Fruit fly (Drosophila melanogaster) whole organism: ENCODE measurements around the gene CG43338.

Experiments
- CG8478 ChIP-seq: fragments of >200 bp; optimal IDR thresholded peaks from 2 replicates; lab custom pipeline; 2018; ENCODE audit warnings: inconsistent platforms
- Dll ChIP-seq: fragments of >200 bp; optimal IDR thresholded peaks from 2 replicates; lab custom pipeline; 2017
- EcR ChIP-seq, 2 experiments: fragments of >200 bp; optimal IDR thresholded peaks; 2 replicates each; lab custom pipeline; 2017; ENCODE audit warnings: missing biosample characterization in 2 of 2, missing genetic modification characterization in 2 of 2, missing genetic modification reagents in 2 of 2
- pan ChIP-seq: fragments of >200 bp; optimal IDR thresholded peaks from 2 replicates; lab custom pipeline; 2017
- psq ChIP-seq: fragments of >200 bp; optimal IDR thresholded peaks from 2 replicates; lab custom pipeline; 2017
- usp ChIP-seq: fragments of >200 bp; optimal IDR thresholded peaks from 2 replicates; lab custom pipeline; 2017; ENCODE audit warnings: missing biosample characterization, missing genetic modification characterization, mixed read lengths

CG43338 gene

DNA sequence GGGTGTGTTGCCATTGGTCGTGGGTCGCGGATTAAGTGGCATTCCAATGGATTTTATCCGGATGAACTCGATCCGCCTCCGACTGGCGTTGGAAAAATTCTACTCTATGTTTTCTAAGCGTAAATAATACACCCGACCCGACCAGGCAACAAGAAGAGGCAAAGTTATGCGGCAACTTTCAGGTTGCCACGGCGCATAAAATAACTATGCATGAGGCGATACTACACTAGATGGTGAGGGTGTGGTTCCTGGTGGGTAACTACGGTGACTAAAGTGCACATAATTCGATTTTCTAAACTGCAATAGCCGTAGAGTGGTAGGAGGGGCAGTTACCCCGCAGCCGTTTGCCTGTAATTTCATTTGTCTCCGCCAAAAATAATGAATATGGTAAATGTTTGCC lies at the start of gene CG43338:
CG43338 (minus strand) TSS at position 101 of the 400 bp plus-strand sequence.
- no peak for TF ChIP-seq psq (lab: Kevin White, UChicago)
- no peak for TF ChIP-seq usp (GFP tag; lab: Kevin White, UChicago)
- no peak for TF ChIP-seq pan
- TF ChIP-seq CG8478 (lab: Kevin White, UChicago), result no peak
- TF ChIP-seq EcR (GFP tag; optimal IDR thresholded peaks at IDR 0.05; lab: Kevin White, UChicago), result no peak
- no peak for TF ChIP-seq Dll (lab: Kevin White, UChicago)

DNA sequence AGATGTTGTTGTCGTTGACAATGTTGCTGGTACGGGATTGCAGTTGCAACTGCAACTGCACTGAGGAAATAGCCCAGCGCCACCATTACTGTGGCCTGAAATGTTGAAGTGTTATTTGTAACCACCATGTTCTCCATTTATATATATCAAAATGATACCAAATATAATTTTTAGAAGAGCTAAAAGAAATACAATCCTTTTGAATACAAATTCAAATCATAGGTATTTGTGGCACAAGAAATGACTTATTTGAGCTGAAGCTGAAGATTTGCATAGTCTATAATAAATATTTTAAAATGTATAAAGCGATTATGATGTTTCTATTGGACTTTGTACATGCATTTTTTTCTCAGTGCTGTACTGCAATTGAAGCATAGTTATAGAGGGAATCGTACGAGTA lies 48.5 kb upstream of the CG43338 start:
- TF ChIP-seq Dll (lab: Kevin White, UChicago) (no peak), usp (GFP tag; lab: Kevin White, UChicago) (no peak)

DNA sequence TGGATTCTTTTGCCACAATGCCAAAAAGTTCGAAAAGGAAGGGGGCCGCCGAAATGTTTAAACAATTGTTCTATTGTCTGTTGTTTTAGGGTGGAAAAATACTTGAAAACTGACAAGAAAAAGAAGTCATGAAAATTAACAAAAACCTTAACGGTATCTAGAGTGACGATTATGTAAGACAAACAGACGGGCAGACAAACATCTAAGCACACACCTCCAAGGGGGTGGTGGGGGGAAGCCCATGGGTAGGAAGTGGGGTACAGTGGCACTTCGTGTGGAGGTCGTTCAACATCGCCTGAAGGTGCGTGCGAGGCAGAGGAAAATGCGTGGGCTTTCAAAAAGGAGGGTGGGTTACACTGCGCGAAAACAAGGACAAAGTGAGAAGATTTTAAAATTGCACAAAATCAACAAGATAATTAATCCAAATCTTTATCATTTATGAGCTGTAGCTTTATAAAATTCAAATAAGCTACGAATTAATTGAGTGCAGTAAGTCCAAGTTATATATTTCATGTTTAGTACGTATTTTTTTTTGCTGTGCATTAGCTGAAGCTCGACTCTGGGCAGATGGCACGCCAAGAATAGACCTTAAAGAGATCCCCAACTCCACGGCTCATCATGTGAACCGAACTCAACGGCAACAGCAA lies 46.4 kb upstream of the CG43338 start:
- no peak for TF ChIP-seq Dll (lab: Kevin White, UChicago)
- TF ChIP-seq pan, result no peak
- no peak for TF ChIP-seq usp (GFP tag; lab: Kevin White, UChicago)
- no peak for TF ChIP-seq EcR (GFP tag; optimal IDR thresholded peaks at IDR 0.05; lab: Kevin White, UChicago)
- no peak for TF ChIP-seq CG8478 (lab: Kevin White, UChicago)
- no peak for TF ChIP-seq psq (lab: Kevin White, UChicago)

DNA sequence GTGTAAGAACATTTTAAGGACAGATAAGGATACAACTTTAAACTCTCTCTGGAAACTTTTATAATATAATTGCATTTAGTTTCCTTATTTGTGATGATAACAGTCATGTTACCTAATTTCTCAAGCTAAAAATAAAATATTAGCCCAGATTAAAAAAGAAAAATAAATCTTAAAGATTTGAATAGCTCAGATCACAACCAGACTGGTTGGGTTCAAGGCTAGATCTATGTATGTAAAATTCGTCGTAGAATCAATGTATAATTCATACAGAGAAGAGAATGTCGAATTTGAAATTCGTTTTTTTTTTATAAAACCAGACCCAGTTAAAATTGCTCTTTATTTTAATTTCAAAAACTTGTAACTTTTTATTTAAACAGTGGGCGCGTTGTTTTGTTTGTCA lies 43.0 kb upstream of the CG43338 start:
- TF ChIP-seq EcR (GFP tag; optimal IDR thresholded peaks at IDR 0.05; lab: Kevin White, UChicago) (no peak), CG8478 (lab: Kevin White, UChicago) (no peak), pan (no peak), psq (lab: Kevin White, UChicago) (no peak)

DNA sequence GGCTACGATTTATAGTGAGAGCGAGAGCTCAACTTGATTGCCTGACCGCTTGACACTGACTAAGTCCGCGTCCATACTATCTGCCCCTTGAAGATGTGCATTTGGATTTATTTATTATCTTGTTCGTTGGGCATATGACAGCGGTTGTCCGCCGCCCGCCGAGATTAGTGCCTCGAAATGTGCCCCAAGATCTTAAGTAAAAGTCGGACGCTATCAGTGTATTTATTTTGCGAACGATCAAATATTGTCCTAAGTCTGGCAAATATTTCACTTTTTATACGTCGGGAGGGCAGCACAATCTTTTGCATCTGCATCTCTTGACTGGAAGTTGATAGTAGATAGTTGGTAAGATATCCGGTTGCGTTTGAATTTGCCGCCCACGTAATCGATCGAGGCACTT lies 42.6 kb upstream of the CG43338 start, which contains the start of gene Irk3:
Irk3 (minus strand) TSS at position 63 of the 400 bp plus-strand sequence.
- no peak for TF ChIP-seq psq (lab: Kevin White, UChicago)
- no peak for TF ChIP-seq pan
- TF ChIP-seq Dll (lab: Kevin White, UChicago), result no peak
- TF ChIP-seq usp (GFP tag; lab: Kevin White, UChicago), result no peak
- no peak for TF ChIP-seq EcR (GFP tag; optimal IDR thresholded peaks at IDR 0.05; lab: Kevin White, UChicago)
- no peak for TF ChIP-seq CG8478 (lab: Kevin White, UChicago)

DNA sequence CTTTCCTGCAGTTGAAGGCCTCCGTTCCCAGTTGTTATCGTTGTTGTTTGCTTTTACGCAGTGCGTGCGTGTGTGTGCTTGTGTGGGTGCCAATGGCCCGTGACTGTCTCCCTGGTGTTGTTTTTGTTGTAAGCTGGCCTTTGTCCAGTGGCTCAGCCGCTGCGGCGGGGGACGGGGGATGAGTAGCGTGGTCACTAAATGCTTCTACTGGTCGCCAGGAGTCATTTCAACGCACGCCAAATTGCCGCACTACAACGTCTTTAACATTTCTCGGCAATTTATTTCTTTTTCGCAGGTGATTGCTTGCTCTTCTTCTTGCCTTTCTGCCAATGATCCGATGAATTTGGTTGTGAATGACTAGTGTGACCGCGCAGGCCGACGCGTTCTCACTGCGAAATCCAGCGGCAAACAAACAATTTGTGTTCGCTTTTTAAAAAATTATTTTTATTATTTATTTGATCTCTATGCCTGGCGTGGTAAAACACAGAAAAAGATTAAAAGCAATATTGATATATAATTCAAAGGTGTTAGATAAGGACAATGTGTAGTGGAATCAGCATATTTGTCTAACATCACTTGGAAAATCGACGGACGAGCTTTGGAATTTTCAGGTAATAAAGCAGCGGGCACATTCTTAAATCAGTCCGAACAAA lies 37.3 kb upstream of the CG43338 start, which contains the start of the genes Faf2 and Grip71:
Faf2 (minus strand) TSS at position 450 of the 653 bp plus-strand sequence.
Grip71 (plus strand) TSS at position 608 of the 653 bp plus-strand sequence.
- TF ChIP-seq usp (GFP tag; lab: Kevin White, UChicago) (no peak), Dll (lab: Kevin White, UChicago) (no peak), EcR (GFP tag; optimal IDR thresholded peaks at IDR 0.05; lab: Kevin White, UChicago) (no peak), CG8478 (lab: Kevin White, UChicago) (no peak), pan (no peak), psq (lab: Kevin White, UChicago) (no peak)

DNA sequence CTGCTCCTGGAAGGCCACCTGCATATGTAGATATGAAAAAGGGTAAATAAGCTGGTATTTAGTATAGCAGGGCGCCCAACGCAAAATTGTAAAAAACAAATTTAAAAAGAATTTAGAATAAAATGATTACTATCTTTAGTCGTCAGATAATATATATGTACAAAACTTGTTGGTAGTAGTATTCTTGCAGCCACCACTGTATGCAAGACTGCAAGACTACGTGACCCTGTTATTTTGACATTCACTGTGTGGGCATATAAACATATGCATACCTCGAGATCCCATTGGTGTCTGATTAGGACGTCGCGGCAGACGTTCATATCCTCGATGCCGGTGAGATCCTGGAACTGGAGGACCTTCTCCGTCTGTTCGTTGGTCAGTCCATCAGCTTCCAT lies 36.8 kb upstream of the CG43338 start:
- TF ChIP-seq Dll (lab: Kevin White, UChicago) (no peak), CG8478 (lab: Kevin White, UChicago) (no peak), EcR (GFP tag; optimal IDR thresholded peaks at IDR 0.05; lab: Kevin White, UChicago) (no peak), usp (GFP tag; lab: Kevin White, UChicago) (no peak), psq (lab: Kevin White, UChicago) (no peak), pan (no peak)

DNA sequence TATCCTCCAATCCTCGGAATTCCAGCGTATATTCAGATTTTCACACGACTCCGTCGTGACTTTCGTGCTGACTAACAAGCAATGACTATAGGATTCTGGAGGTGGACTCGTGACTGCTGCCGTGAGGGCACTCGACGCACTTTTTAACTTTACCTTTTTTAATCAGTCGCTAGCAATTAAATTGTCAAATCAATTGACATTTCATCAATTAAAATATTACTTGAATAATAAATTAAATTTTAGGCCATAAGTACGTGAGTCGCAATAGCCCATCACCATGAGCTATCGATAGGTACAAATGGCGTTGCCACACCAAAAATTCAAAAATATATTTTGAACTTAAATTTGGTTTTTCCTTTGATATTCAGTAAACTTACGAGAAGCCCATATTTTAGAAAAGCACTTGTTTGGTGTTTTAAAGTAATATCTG lies 34.6 kb upstream of the CG43338 start, which contains the start of gene Jwa:
Jwa (minus strand) TSS at position 87 of the 430 bp plus-strand sequence.
- no peak for TF ChIP-seq psq (lab: Kevin White, UChicago)
- no peak for TF ChIP-seq CG8478 (lab: Kevin White, UChicago)
- no peak for TF ChIP-seq Dll (lab: Kevin White, UChicago)
- TF ChIP-seq pan, result no peak

DNA sequence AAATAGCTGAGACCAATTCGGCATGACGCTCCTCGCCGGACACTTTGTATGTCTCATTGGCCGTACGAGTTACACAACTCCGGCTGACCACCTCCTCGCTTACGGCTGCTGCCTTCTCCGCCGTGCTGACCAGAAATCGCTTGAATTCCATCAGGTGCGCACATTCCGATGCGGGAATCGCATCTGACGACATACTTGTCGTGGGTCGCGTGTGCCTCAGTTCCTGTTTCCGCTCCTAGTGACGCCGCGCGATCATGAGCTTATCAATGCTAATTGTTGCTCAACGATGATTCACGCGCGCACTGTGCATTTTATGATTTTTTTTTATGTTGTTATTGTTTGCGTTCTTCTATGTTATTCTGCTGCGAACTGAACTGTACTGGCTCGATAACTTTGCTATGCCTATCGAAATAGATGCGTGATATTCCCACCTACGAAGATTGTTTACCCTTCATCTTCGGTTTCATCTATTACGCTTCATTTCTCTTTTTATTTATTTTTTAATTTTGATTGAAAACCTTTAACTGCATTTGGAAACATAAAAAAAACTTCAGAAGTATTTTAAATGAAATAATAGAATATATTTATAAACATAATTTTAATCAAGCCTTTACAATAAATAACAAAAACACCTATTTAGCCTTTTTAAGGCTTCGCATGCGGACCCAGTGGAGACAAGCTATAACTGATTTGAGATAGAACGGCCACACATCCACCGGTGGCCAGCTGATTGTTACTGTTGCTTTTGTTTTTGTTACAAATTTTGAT lies 31.9 kb upstream of the CG43338 start, which contains the start of the genes CG10376 and CG10343:
CG10376 (minus strand) TSS at position 385 of the 768 bp plus-strand sequence.
CG10343 (plus strand) TSS at position 753 of the 768 bp plus-strand sequence.
- TF ChIP-seq EcR (GFP tag; optimal IDR thresholded peaks at IDR 0.05; lab: Kevin White, UChicago) (no peak), pan (no peak), psq (lab: Kevin White, UChicago) (no peak), usp (GFP tag; lab: Kevin White, UChicago) (no peak), CG8478 (lab: Kevin White, UChicago) (no peak), Dll (lab: Kevin White, UChicago) (no peak)

DNA sequence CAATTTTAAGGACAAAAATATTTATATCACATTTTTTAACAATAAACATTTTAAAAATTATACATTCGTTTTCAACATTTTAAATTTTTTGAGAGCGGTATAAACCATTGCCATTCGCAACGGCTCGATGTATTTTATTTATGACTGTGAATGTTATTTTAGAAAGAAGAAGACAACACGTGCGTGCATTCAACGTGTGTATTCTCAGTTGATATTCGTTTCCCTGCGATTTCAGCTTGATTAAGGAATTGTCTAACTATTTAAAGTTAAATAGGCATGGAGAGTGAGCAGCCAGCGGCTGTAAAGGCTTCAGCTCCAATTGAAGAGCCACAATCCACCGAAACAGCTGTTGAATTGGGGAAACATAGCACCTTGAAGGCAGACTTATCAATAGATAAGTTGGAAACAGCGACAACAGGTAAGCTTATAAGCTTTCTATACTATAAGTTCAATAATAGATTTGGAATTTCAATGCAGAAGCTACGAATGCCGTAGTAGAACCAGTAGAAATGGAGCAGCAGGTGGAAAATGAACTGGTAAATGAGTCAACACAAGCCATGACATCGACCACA lies 27.6 kb upstream of the CG43338 start, which contains the start of gene CG10341:
CG10341 (plus strand) TSS at position 156 of the 572 bp plus-strand sequence.
- TF ChIP-seq usp (GFP tag; lab: Kevin White, UChicago) (no peak), Dll (lab: Kevin White, UChicago) (no peak), psq (lab: Kevin White, UChicago) (no peak)

DNA sequence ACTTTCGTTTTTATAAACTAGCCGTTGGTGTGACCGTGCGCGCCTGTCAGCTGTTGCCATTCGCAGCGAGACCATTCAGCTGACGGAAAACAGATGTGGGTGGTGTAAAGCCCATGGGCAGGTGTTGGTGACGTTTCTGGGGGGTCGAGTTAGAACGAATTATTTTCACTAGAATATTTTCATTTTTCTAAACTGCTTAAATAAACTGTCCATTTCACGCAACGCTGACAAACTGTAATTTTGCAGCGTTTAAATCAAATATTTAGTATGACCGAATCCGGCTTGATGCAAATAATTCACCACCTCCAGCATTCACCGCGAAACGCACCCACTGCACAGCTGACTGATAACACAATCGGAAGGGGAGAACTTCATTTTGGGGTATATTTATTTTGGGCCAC lies 24.4 kb upstream of the CG43338 start, which contains the start of the genes CG10383 and CG10338:
CG10383 (minus strand) TSS at position 199 of the 401 bp plus-strand sequence.
CG10338 (plus strand) TSS at position 261 of the 401 bp plus-strand sequence.
- no peak for TF ChIP-seq EcR (GFP tag; optimal IDR thresholded peaks at IDR 0.05; lab: Kevin White, UChicago)
- no peak for TF ChIP-seq Dll (lab: Kevin White, UChicago)
